Worm (Caenorhabditis elegans): ENCODE data around the gene T13A10.2.

ce11 chrIV:6290741-6291140 is 37.6 kb downstream of the T13A10.2 start, which contains the start of gene srv-24:
- TF ChIP-seq ceh-13 (GFP tag; optimal IDR thresholded peaks at IDR 0.05) (no peak), tbx-11 (GFP tag; IDR thresholded peaks at IDR 0.05) (no peak), B0310.2 (tag; optimal IDR thresholded peaks at IDR 0.05) (no peak), ama-1 (optimal IDR thresholded peaks at IDR 0.05) (no peak), tbx-37 (GFP tag; conservative IDR thresholded peaks at IDR 0.05) (no peak), tra-4 (tag; optimal IDR thresholded peaks at IDR 0.05) (no peak), scrt-1 (GFP tag; IDR thresholded peaks at IDR 0.05) (no peak), hmbx-1 (tag; optimal IDR thresholded peaks at IDR 0.05) (no peak), hmg-4 (GFP tag; optimal IDR thresholded peaks at IDR 0.05) (no peak), hnd-1 (tag; optimal IDR thresholded peaks at IDR 0.05) (no peak), F13C5.2 (tag; optimal IDR thresholded peaks at IDR 0.05) (no peak), flt-1 (GFP tag; IDR thresholded peaks at IDR 0.05) (no peak)

Measured in whole organism, early embryonic.